Worm (Caenorhabditis elegans) whole organism, L4 larva: ENCODE data around the gene panl-2.

ENCODE experiments used
- F37D6.2 ChIP-seq: sonication (generic microtip); optimal IDR thresholded peaks from 2 replicates; lab custom pipeline; 2016; ENCODE audit warnings: mild to moderate bottlenecking, missing genetic modification characterization, missing compliant biosample characterization
- R02D3.7 ChIP-seq: fragments of 150-350 bp; sonication (generic microtip); optimal IDR thresholded peaks from 3 replicates; lab custom pipeline; 2014; ENCODE audit warnings: missing biosample characterization, missing genetic modification characterization
- T20F7.1 ChIP-seq: fragments of 200-800 bp; sonication (Bioruptor generic); optimal IDR thresholded peaks from 2 replicates; lab custom pipeline; 2018; ENCODE audit warnings: mild to moderate bottlenecking, missing genetic modification characterization, missing compliant biosample characterization
- Y48G9A.11 ChIP-seq: fragments of 200-800 bp; sonication (Bioruptor generic); IDR thresholded peaks from 2 replicates; pipeline ENCODE4 v1.3.6; 2022; ENCODE audit warnings: missing genetic modification reagents, missing genetic modification characterization, missing compliant biosample characterization
- Y75B8A.6 ChIP-seq: fragments of 200-800 bp; sonication (Bioruptor generic); IDR thresholded peaks from 2 replicates; pipeline ENCODE4 v1.3.6; 2022; ENCODE audit warnings: missing genetic modification reagents, missing genetic modification characterization, missing compliant biosample characterization
- aha-1 ChIP-seq: fragments of 150-350 bp; peaks from one replicate; lab custom pipeline; 2014; ENCODE audit warnings: missing biosample characterization, missing genetic modification characterization
- aly-2 ChIP-seq: sonication (generic microtip); optimal IDR thresholded peaks from 2 replicates; lab custom pipeline; 2018; ENCODE audit warnings: missing biosample characterization, missing genetic modification characterization
- arid-1 ChIP-seq: fragments of 200-800 bp; sonication (Bioruptor generic); conservative IDR thresholded peaks from 2 replicates; pipeline ENCODE4 v1.3.6; 2022; ENCODE audit warnings: missing genetic modification reagents, missing genetic modification characterization, missing compliant biosample characterization
- attf-4 ChIP-seq: sonication (generic microtip); optimal IDR thresholded peaks from 3 replicates; lab custom pipeline; 2017; ENCODE audit warnings: missing biosample characterization, missing genetic modification characterization
- ceh-82 ChIP-seq: sonication (generic microtip); optimal IDR thresholded peaks from 2 replicates; lab custom pipeline; 2017; ENCODE audit warnings: missing biosample characterization, missing genetic modification characterization
- cey-2 ChIP-seq: sonication (generic microtip); optimal IDR thresholded peaks from 3 replicates; lab custom pipeline; 2017; ENCODE audit warnings: missing genetic modification characterization, mild to moderate bottlenecking, missing compliant biosample characterization, antibody characterized with exemption, borderline replicate concordance; ENCODE audit not compliant: insufficient read depth
- dmd-6 ChIP-seq: fragments of 200-800 bp; sonication (Bioruptor generic); IDR thresholded peaks from 2 replicates; pipeline ENCODE4 v1.3.6; 2022; ENCODE audit warnings: missing genetic modification reagents, missing genetic modification characterization, missing compliant biosample characterization
- egl-43 ChIP-seq: fragments of 200-800 bp; sonication (Bioruptor generic); IDR thresholded peaks from 2 replicates; pipeline ENCODE4 v1.3.6; 2022; ENCODE audit warnings: missing genetic modification reagents, missing genetic modification characterization, missing compliant biosample characterization
- hlh-11 ChIP-seq: fragments of 200-800 bp; sonication (Bioruptor generic); optimal IDR thresholded peaks from 2 replicates; lab custom pipeline; 2018; ENCODE audit warnings: mild to moderate bottlenecking, missing genetic modification characterization, missing compliant biosample characterization
- jun-1 ChIP-seq: fragments of 150-350 bp; optimal IDR thresholded peaks from 2 replicates; lab custom pipeline; 2014; ENCODE audit warnings: missing biosample characterization, missing genetic modification reagents, missing genetic modification characterization
- lin-38 ChIP-seq: fragments of 200-800 bp; sonication (Bioruptor generic); IDR thresholded peaks from 2 replicates; pipeline ENCODE4 v1.3.6; 2022; ENCODE audit warnings: missing genetic modification reagents, missing genetic modification characterization, missing compliant biosample characterization
- lsy-2 ChIP-seq, 2 experiments: fragments of 150-350 bp in 1 of 2; sonication (generic microtip) in 1 of 2; optimal IDR thresholded peaks; 2 replicates each; lab custom pipeline; 2014 to 2017; ENCODE audit warnings: missing biosample characterization in 2 of 2, missing genetic modification characterization in 2 of 2
- madf-5 ChIP-seq, 2 experiments: fragments of 200-800 bp; sonication (Bioruptor generic); IDR thresholded peaks; 2 replicates each; pipeline ENCODE4 v1.3.6; 2022; ENCODE audit warnings: missing compliant biosample characterization in 2 of 2, missing genetic modification characterization in 2 of 2
- mdt-29 ChIP-seq: fragments of 200-800 bp; sonication (Bioruptor generic); IDR thresholded peaks from 2 replicates; pipeline ENCODE4 v1.3.6; 2022; ENCODE audit warnings: missing genetic modification reagents, missing genetic modification characterization, missing compliant biosample characterization
- mxl-3 ChIP-seq: fragments of 200-800 bp; sonication (Bioruptor generic); optimal IDR thresholded peaks from 2 replicates; lab custom pipeline; 2018; ENCODE audit warnings: mild to moderate bottlenecking, missing genetic modification characterization, missing compliant biosample characterization
- nhr-10 ChIP-seq: fragments of 150-350 bp; optimal IDR thresholded peaks from 2 replicates; lab custom pipeline; 2014; ENCODE audit warnings: missing biosample characterization, missing genetic modification characterization
- nhr-102 ChIP-seq: sonication (generic microtip); optimal IDR thresholded peaks from 2 replicates; lab custom pipeline; 2016; ENCODE audit warnings: mild to moderate bottlenecking, missing genetic modification characterization, moderate library complexity, missing compliant biosample characterization
- nhr-25 ChIP-seq: sonication (generic microtip); optimal IDR thresholded peaks from 2 replicates; lab custom pipeline; 2017; ENCODE audit warnings: missing genetic modification characterization, mild to moderate bottlenecking, missing compliant biosample characterization, antibody characterized with exemption, moderate library complexity, borderline replicate concordance; ENCODE audit not compliant: insufficient read depth
- nhr-28 ChIP-seq: fragments of 150-350 bp; optimal IDR thresholded peaks from 2 replicates; lab custom pipeline; 2014; ENCODE audit warnings: missing biosample characterization, missing genetic modification characterization
- nhr-76 ChIP-seq: fragments of 150-350 bp; optimal IDR thresholded peaks from 2 replicates; lab custom pipeline; 2014; ENCODE audit warnings: missing biosample characterization, missing genetic modification characterization
- pha-4 ChIP-seq, 2 experiments: fragments of 150-350 bp in 1 of 2; fragments of 200-800 bp in 1 of 2; sonication (Bioruptor generic) in 1 of 2; IDR thresholded peaks in 1 of 2; optimal IDR thresholded peaks in 1 of 2; 2 replicates each; pipeline versions ENCODE4 v1.3.6 to Lab custom; 2014 to 2022; ENCODE audit warnings: missing genetic modification characterization in 2 of 2, missing genetic modification reagents in 2 of 2, missing biosample characterization in 1 of 2, missing compliant biosample characterization in 1 of 2
- rbr-2 ChIP-seq: sonication (generic microtip); optimal IDR thresholded peaks from 2 replicates; lab custom pipeline; 2016; ENCODE audit warnings: missing genotype, missing genetic modification characterization, missing compliant biosample characterization
- sdz-12 ChIP-seq: fragments of 200-800 bp; sonication (Bioruptor generic); optimal IDR thresholded peaks from 2 replicates; lab custom pipeline; 2018; ENCODE audit warnings: mild to moderate bottlenecking, missing genetic modification characterization, missing compliant biosample characterization
- spr-1 ChIP-seq: sonication (generic microtip); optimal IDR thresholded peaks from 2 replicates; lab custom pipeline; 2016; ENCODE audit warnings: mild to moderate bottlenecking, missing genetic modification characterization, missing compliant biosample characterization
- tra-1 ChIP-seq: fragments of 200-800 bp; sonication (Bioruptor generic); IDR thresholded peaks from 2 replicates; pipeline ENCODE4 v1.3.6; 2022; ENCODE audit warnings: missing genetic modification reagents, missing genetic modification characterization, missing compliant biosample characterization
- unc-130 ChIP-seq: sonication (generic microtip); optimal IDR thresholded peaks from 2 replicates; lab custom pipeline; 2016; ENCODE audit warnings: missing genetic modification reagents, missing genetic modification characterization, missing compliant biosample characterization
- unc-39 ChIP-seq: sonication (generic microtip); optimal IDR thresholded peaks from 2 replicates; lab custom pipeline; 2017; ENCODE audit warnings: missing biosample characterization, missing genetic modification characterization
- unc-62 ChIP-seq, 3 experiments: fragments of 150-350 bp in 1 of 3; sonication (generic microtip); optimal IDR thresholded peaks in 2 of 3; peaks in 1 of 3; 1 replicate in 1 of 3; 2 replicates in 2 of 3; lab custom pipeline; 2014 to 2017; ENCODE audit warnings: missing biosample characterization in 3 of 3, missing genetic modification characterization in 3 of 3, missing genetic modification reagents in 3 of 3, missing genotype in 1 of 3
- ztf-11 ChIP-seq: fragments of 150-350 bp; optimal IDR thresholded peaks from 2 replicates; lab custom pipeline; 2014; ENCODE audit warnings: missing biosample characterization, missing genetic modification characterization

panl-2 gene

ce11 chrIII:6958674-6959241 lies 9.2 kb downstream of the panl-2 start (continued):
- TF ChIP-seq pha-4 (GFP tag; IDR thresholded peaks at IDR 0.05; lab: Robert Waterston, UW): peak; percentile 53; the same call in 1 of the 2 replicates
- no peak for TF ChIP-seq pha-4 (tag; optimal IDR thresholded peaks at IDR 0.05; lab: Kevin White, UChicago)
- TF ChIP-seq aly-2 (tag; lab: Kevin White, UChicago): no peak
- TF ChIP-seq ceh-82 (tag; lab: Kevin White, UChicago): no peak
- no peak for TF ChIP-seq nhr-25 (tag; lab: Kevin White, UChicago)
- no peak for TF ChIP-seq madf-5 (GFP tag; IDR thresholded peaks at IDR 0.05; lab: Robert Waterston, UW)
- peak; percentile 44; the same call in 1 of the 2 replicates for TF ChIP-seq lin-38 (GFP tag; lab: Robert Waterston, UW)
- no peak for TF ChIP-seq nhr-10 (tag; lab: Kevin White, UChicago)
- peak; percentile 37; the same call in 1 of the 2 replicates for TF ChIP-seq arid-1 (GFP tag; lab: Robert Waterston, UW)
- no peak for TF ChIP-seq cey-2 (tag; lab: Kevin White, UChicago)
- no peak for TF ChIP-seq dmd-6 (GFP tag; lab: Robert Waterston, UW)
- TF ChIP-seq nhr-76 (tag; lab: Kevin White, UChicago): no peak
- TF ChIP-seq tra-1 (GFP tag; lab: Robert Waterston, UW): no peak
- no peak for TF ChIP-seq spr-1 (tag; lab: Kevin White, UChicago)
- TF ChIP-seq nhr-28: no peak
- no peak for TF ChIP-seq jun-1 (tag; lab: Kevin White, UChicago)
- peak in 1 of 2 experiments; percentile 1 for TF ChIP-seq lsy-2 (tag; optimal IDR thresholded peaks at IDR 0.05; lab: Kevin White, UChicago)
- 0 out of 2 replicates have a peak, but pooled peaks have one; percentile 39 for TF ChIP-seq Y48G9A.11 (GFP tag; lab: Robert Waterston, UW)
- no peak for TF ChIP-seq unc-39 (tag; lab: Kevin White, UChicago)
- TF ChIP-seq unc-130: no peak
- no peak for TF ChIP-seq mdt-29
- TF ChIP-seq sdz-12 (GFP tag; lab: Kevin White, UChicago): no peak
- no peak for TF ChIP-seq F37D6.2 (tag; lab: Kevin White, UChicago)
- TF ChIP-seq T20F7.1 (GFP tag; lab: Kevin White, UChicago): no peak
- no peak for TF ChIP-seq ztf-11 (tag; lab: Kevin White, UChicago)
- TF ChIP-seq nhr-102 (tag; lab: Kevin White, UChicago): peak; percentile 31

ce11 chrIII:6955766-6956165 lies 12.2 kb downstream of the panl-2 start:
- TF ChIP-seq attf-4 (tag; lab: Kevin White, UChicago) (no peak), mxl-3 (GFP tag; lab: Kevin White, UChicago) (no peak), hlh-11 (no peak), unc-62 (GFP tag; optimal IDR thresholded peaks at IDR 0.05 in 1 of 2; lab: Kevin White, UChicago) (peak in 1 of 2 experiments; percentile 95), unc-62 (tag; optimal IDR thresholded peaks at IDR 0.05; lab: Kevin White, UChicago) (no peak), egl-43 (GFP tag; lab: Robert Waterston, UW) (no peak), unc-39 (tag; lab: Kevin White, UChicago) (no peak)

ce11 chrIII:6953978-6954377 lies 14.0 kb downstream of the panl-2 start:
- TF ChIP-seq unc-62 (GFP tag; optimal IDR thresholded peaks at IDR 0.05 in 1 of 2; lab: Kevin White, UChicago) (peak in 1 of 2 experiments; percentile 85), unc-62 (tag; optimal IDR thresholded peaks at IDR 0.05; lab: Kevin White, UChicago) (no peak), Y75B8A.6 (no peak), ceh-82 (tag; lab: Kevin White, UChicago) (no peak), aha-1 (tag; lab: Kevin White, UChicago) (peak; percentile 95), rbr-2 (no peak), R02D3.7 (no peak)
